Fruit fly (Drosophila melanogaster): Measurements from ENCODE around the gene CG4098.
A peak's percentile ranks its signal among the peaks of the same experiment; 100 is the strongest.

Gene CG4098

DNA sequence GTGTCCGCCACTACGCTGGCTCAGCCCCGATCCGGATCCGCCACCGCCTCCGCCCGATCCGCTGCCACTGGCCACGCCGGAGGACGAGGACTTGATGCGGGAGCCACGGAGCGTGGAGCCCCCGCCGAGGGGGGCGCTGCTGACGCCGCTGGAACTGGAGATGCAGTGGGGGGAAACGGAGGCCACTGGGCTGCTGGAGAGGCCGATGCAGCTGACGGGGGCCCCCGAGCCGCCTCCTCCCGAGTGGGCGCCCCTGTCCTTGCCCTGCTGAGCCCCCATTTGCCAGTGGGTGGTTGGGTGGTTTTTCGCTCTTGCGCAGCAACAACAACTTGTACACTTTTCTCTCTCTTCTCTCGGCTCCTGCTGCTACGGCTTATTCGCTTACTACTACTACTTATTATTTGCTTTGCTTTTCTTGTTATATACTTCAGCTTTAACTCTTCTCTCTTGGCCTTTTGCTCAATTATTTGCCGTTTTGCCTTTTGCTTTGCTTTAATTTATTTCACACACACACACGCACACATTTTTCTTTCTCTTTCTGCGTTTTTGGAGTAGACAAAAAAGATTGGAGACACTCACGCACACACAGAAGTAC is 37.8 kb upstream of the CG4098 start:
- no peak for TF ChIP-seq tj (GFP tag; optimal IDR thresholded peaks at IDR 0.05)
- TF ChIP-seq ovo (GFP tag; optimal IDR thresholded peaks at IDR 0.05), result no peak
- no peak for TF ChIP-seq CG7045 (GFP tag; optimal IDR thresholded peaks at IDR 0.05)
- no peak for TF ChIP-seq toe (GFP tag; optimal IDR thresholded peaks at IDR 0.05)
- no peak for TF ChIP-seq bab1 (GFP tag; optimal IDR thresholded peaks at IDR 0.05)
- no peak for TF ChIP-seq cic (GFP tag; optimal IDR thresholded peaks at IDR 0.05)
- TF ChIP-seq CG33017 (tag; optimal IDR thresholded peaks at IDR 0.05), result no peak
- no peak for TF ChIP-seq pad (GFP tag; optimal IDR thresholded peaks at IDR 0.05)
- TF ChIP-seq Hr96 (GFP tag; optimal IDR thresholded peaks at IDR 0.05), result no peak
- TF ChIP-seq cnc (optimal IDR thresholded peaks at IDR 0.05), result no peak
- TF ChIP-seq CG12768 (GFP tag; optimal IDR thresholded peaks at IDR 0.05), result no peak

DNA sequence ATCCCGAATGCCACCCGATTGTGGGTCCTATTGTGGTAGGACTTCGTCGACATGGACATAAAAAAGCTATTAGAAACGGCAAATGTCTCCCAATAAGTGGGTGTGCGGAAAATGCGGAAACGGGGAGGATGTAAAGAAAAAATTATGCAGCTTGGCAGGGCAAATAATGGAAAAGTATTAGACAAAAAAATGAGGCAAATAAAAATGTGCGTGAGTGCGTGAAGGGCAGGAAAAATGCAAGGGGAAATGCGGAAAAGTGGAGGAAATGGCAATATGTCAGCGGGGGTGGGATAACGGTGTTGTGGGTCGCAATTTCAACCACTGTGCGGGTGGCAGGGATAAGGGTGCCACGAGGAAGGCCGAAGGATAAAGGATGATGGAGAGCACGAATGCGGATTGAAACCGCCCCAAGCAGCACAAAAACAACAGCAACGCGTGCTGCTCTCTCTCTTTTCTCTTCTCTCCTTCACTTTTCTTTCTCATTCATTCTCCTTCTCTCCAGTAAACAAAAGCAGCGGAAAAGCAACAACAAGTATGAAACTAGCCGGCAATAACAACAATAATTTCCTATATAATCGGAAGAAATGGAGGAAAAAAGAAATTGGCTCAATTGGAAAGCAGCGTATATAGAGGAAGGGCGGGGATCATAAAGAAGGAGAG is 36.3 kb upstream of the CG4098 start:
- TF ChIP-seq cnc (optimal IDR thresholded peaks at IDR 0.05), result no peak
- no peak for TF ChIP-seq kay (GFP tag; ENCODE audit: borderline replicate concordance)
- no peak for TF ChIP-seq CG11617 (GFP tag; optimal IDR thresholded peaks at IDR 0.05)
- TF ChIP-seq CG12768 (GFP tag; optimal IDR thresholded peaks at IDR 0.05), result no peak
- TF ChIP-seq CG5204 (GFP tag; optimal IDR thresholded peaks at IDR 0.05), result no peak
- no peak for TF ChIP-seq tj (GFP tag; optimal IDR thresholded peaks at IDR 0.05)
- TF ChIP-seq CG7101 (tag; optimal IDR thresholded peaks at IDR 0.05), result no peak
- no peak for TF ChIP-seq Crg-1 (GFP tag; optimal IDR thresholded peaks at IDR 0.05)
- no peak for TF ChIP-seq toe (GFP tag; optimal IDR thresholded peaks at IDR 0.05)
- TF ChIP-seq cic (GFP tag; optimal IDR thresholded peaks at IDR 0.05), result no peak
- no peak for TF ChIP-seq CG33017 (tag; optimal IDR thresholded peaks at IDR 0.05)
- TF ChIP-seq CG7045 (GFP tag; optimal IDR thresholded peaks at IDR 0.05), result no peak
- TF ChIP-seq CG1620 (GFP tag; optimal IDR thresholded peaks at IDR 0.05), result no peak
- TF ChIP-seq bab1 (GFP tag; optimal IDR thresholded peaks at IDR 0.05), result no peak
- TF ChIP-seq Hr96 (GFP tag; optimal IDR thresholded peaks at IDR 0.05), result no peak
- no peak for TF ChIP-seq Clk (GFP tag; optimal IDR thresholded peaks at IDR 0.05)
- TF ChIP-seq Mnt (GFP tag; optimal IDR thresholded peaks at IDR 0.05), result no peak
- TF ChIP-seq CG14711 (tag; optimal IDR thresholded peaks at IDR 0.05), result no peak
- TF ChIP-seq ovo (GFP tag; optimal IDR thresholded peaks at IDR 0.05), result no peak
- no peak for TF ChIP-seq pad (GFP tag; optimal IDR thresholded peaks at IDR 0.05)

DNA sequence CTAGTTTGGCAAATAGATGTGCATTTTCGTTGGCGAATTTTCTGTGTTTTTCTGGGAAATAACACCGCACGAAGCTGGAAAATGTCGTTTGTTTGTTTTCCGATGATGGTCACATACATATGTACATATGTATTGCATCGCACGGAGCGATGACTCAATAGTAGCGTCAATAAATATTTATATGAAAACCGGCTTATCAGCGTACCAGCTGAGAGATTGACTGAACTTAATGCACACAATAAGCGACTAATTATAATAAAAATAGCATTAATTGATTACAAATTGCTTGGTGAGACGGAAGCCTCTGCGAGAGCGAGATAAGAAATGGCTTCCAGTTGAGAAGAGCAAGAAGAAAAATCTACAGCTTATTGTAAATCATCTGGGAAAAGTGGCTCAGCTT is 35.4 kb upstream of the CG4098 start:
- TF ChIP-seq kay (GFP tag; ENCODE audit: borderline replicate concordance), result peak; percentile 81
- TF ChIP-seq CG7045 (GFP tag; optimal IDR thresholded peaks at IDR 0.05), result no peak

DNA sequence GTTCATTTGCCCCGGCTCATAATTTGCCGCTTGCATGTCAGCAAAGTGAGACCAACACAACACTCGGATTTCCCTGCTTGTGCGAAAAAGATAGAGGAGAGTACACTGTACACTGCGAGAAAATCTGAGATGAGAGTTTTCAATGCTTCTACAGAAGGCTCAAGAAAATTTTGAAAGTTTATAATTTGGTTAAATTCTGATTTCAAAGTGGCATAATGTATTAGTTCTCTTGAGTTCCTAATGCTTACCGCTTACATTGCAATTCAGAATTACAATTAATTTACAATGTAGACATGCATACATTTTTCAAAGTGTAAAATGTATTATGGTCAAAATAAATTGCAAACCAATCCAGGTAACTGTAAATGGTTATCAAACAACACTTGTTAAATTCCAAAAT is 33.8 kb upstream of the CG4098 start:
- no peak for TF ChIP-seq CG1620 (GFP tag; optimal IDR thresholded peaks at IDR 0.05)
- no peak for TF ChIP-seq ovo (GFP tag; optimal IDR thresholded peaks at IDR 0.05)
- no peak for TF ChIP-seq CG5204 (GFP tag; optimal IDR thresholded peaks at IDR 0.05)
- peak; percentile 70 for TF ChIP-seq bab1 (GFP tag; optimal IDR thresholded peaks at IDR 0.05)
- TF ChIP-seq tj (GFP tag; optimal IDR thresholded peaks at IDR 0.05), result peak; percentile 82

DNA sequence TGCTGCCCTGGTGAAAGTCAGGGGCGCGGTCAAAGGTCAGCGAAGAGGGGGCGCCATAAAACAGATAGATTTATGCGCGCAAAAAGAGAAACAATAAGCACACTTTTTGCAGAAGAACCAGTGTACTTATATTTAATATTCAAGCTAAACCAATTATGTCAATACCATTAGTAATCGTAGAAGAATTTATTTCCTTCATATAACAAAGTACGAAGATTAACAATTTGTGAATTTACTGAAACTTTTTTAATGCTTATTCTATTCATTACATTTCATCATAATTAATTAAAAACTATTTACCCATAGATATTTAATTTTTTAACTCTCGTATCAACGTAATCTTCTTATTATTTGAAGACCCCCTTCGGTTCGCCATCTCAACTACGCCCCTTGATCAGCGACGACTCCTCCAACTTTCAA is 33.0 kb upstream of the CG4098 start:
- TF ChIP-seq CG7101 (tag; optimal IDR thresholded peaks at IDR 0.05) (no peak), CG12768 (GFP tag; optimal IDR thresholded peaks at IDR 0.05) (no peak), pad (GFP tag; optimal IDR thresholded peaks at IDR 0.05) (no peak)

DNA sequence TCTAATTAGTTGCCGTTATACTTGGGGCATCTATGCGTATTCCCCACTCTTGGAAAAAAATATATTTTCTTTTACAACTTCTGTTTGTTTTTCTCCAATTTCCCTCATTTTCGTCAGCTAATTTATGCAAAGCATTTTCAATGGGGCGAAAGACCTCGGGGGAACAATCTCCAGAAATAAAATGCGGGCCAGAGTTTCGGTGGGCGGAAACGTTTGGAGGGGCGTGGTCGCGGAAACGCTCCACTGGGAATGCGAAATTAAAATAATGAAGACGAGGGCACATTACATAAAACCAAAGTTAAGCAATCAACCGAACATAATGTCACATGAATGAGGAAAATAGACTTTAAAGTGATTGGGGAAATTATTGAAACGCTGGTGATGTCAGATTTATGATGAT is 31.9 kb upstream of the CG4098 start:
- no peak for TF ChIP-seq pad (GFP tag; optimal IDR thresholded peaks at IDR 0.05)
- TF ChIP-seq kay (GFP tag; ENCODE audit: borderline replicate concordance), result no peak
- no peak for TF ChIP-seq Mnt (GFP tag; optimal IDR thresholded peaks at IDR 0.05)
- no peak for TF ChIP-seq CG5204 (GFP tag; optimal IDR thresholded peaks at IDR 0.05)
- no peak for TF ChIP-seq CG12768 (GFP tag; optimal IDR thresholded peaks at IDR 0.05)
- TF ChIP-seq CG7045 (GFP tag; optimal IDR thresholded peaks at IDR 0.05), result no peak

DNA sequence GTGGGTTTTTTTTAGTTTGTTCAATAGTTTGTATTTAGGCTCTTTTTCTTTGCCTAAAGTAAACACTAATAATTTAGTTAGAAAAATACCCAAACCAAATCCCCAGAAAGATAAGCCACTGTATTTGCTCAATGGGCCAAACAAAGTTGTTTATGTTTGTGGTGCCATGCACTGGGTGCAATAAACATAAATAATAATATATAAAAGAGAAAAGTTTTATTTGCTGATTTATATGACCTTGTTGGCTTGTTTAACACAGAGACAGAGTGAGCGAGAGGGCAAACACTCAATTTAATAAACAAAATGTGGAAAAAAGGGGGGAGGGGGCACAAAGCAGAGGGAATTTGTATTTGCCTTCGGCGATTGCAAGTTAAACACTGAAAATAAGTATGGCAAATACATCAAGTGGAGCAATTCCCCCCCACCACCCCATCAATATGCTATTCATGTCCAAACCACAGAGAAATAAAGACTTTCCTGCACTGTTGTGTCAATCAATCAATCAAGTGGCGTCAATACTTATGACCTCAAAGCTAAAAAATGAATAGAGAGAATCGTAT is 31.4 kb upstream of the CG4098 start:
- TF ChIP-seq ovo (GFP tag; optimal IDR thresholded peaks at IDR 0.05) (no peak), bab1 (GFP tag; optimal IDR thresholded peaks at IDR 0.05) (no peak), cnc (optimal IDR thresholded peaks at IDR 0.05) (no peak), toe (GFP tag; optimal IDR thresholded peaks at IDR 0.05) (no peak), kay (GFP tag; ENCODE audit: borderline replicate concordance) (no peak), tj (GFP tag; optimal IDR thresholded peaks at IDR 0.05) (no peak), Hr96 (GFP tag; optimal IDR thresholded peaks at IDR 0.05) (no peak), CG1620 (GFP tag; optimal IDR thresholded peaks at IDR 0.05) (no peak), CG33017 (tag; optimal IDR thresholded peaks at IDR 0.05) (no peak), CG12768 (GFP tag; optimal IDR thresholded peaks at IDR 0.05) (no peak), Clk (GFP tag; optimal IDR thresholded peaks at IDR 0.05) (no peak), CG7045 (GFP tag; optimal IDR thresholded peaks at IDR 0.05) (no peak), CG5204 (GFP tag; optimal IDR thresholded peaks at IDR 0.05) (no peak), CG14711 (tag; optimal IDR thresholded peaks at IDR 0.05) (no peak), CG11617 (GFP tag; optimal IDR thresholded peaks at IDR 0.05) (no peak), pad (GFP tag; optimal IDR thresholded peaks at IDR 0.05) (no peak), cic (GFP tag; optimal IDR thresholded peaks at IDR 0.05) (no peak)

All from whole organism, adult.